Worm (Caenorhabditis elegans) whole organism, midembryonic: ENCODE data around the gene C35D10.17.

Experiments
- cog-1 ChIP-seq: sonication (generic microtip); optimal IDR thresholded peaks from 2 replicates; lab custom pipeline; 2016; ENCODE audit warnings: missing genetic modification characterization, missing compliant biosample characterization
- med-1 ChIP-seq: sonication (generic microtip); optimal IDR thresholded peaks from 2 replicates; lab custom pipeline; 2017; ENCODE audit warnings: missing genetic modification characterization, mild to moderate bottlenecking, missing compliant biosample characterization, antibody characterized with exemption, missing genetic modification reagents; ENCODE audit not compliant: insufficient read depth
- ztf-23 ChIP-seq: fragments of 200-800 bp; sonication (Bioruptor generic); IDR thresholded peaks from 2 replicates; pipeline ENCODE4 v1.3.6; 2022; ENCODE audit warnings: missing genetic modification reagents, missing genetic modification characterization, missing compliant biosample characterization
- ztf-29 ChIP-seq: fragments of 200-800 bp; sonication (Bioruptor generic); IDR thresholded peaks from 2 replicates; pipeline ENCODE4 v1.3.6; 2022; ENCODE audit warnings: missing genetic modification reagents, missing genetic modification characterization, missing compliant biosample characterization

- TF ChIP-seq ztf-23 (GFP tag; lab: Robert Waterston, UW) (no peak), ztf-29 (GFP tag; lab: Robert Waterston, UW) (no peak), med-1 (GFP tag; lab: Kevin White, UChicago) (no peak), cog-1 (tag; lab: Kevin White, UChicago) (no peak)
These were observed 7.8 kb upstream of the C35D10.17 start, which contains the start of gene C35D10.6 for ce11 chrIII:4859039-4859438.
